Fruit fly (Drosophila melanogaster) whole organism, embryonic: Measurements from ENCODE around the gene CG7156.
A peak's percentile ranks its signal among the peaks of the same experiment; 100 is the strongest.

Experiments used
- Antp ChIP-seq: fragments of 200-800 bp; sonication (Bioruptor generic); optimal IDR thresholded peaks from 3 replicates; lab custom pipeline; 2016; ENCODE audit warnings: missing biosample characterization, missing genetic modification characterization
- Bteb2 ChIP-seq: fragments of 200-800 bp; sonication (Bioruptor generic); optimal IDR thresholded peaks from 2 replicates; lab custom pipeline; 2016; ENCODE audit warnings: missing biosample characterization, missing genetic modification characterization
- C15 ChIP-seq: fragments of 200-800 bp; sonication (Bioruptor generic); IDR thresholded peaks from 3 replicates; pipeline ENCODE4 v1.3.6; 2022; ENCODE audit warnings: missing biosample characterization, missing genetic modification characterization
- CG10147 ChIP-seq: fragments of 200-800 bp; sonication (Bioruptor generic); optimal IDR thresholded peaks from 2 replicates; lab custom pipeline; 2019; ENCODE audit warnings: missing biosample characterization, mild to moderate bottlenecking, missing genetic modification characterization, moderate library complexity
- CG10959 ChIP-seq: fragments of 200-800 bp; sonication (Bioruptor generic); IDR thresholded peaks from 2 replicates; pipeline ENCODE4 v1.3.6; 2022; ENCODE audit warnings: missing biosample characterization, missing genetic modification characterization
- CG11504 ChIP-seq: fragments of 200-800 bp; sonication (Bioruptor generic); optimal IDR thresholded peaks from 3 replicates; lab custom pipeline; 2019; ENCODE audit warnings: missing biosample characterization, mild to moderate bottlenecking, missing genetic modification characterization, moderate library complexity
- CG12104 ChIP-seq: fragments of 200-800 bp; sonication (Bioruptor generic); optimal IDR thresholded peaks from 3 replicates; lab custom pipeline; 2016; ENCODE audit warnings: missing biosample characterization, missing genetic modification characterization
- CG12299 ChIP-seq: fragments of 200-800 bp; sonication (Bioruptor generic); optimal IDR thresholded peaks from 2 replicates; lab custom pipeline; 2018; ENCODE audit warnings: missing biosample characterization, mild to moderate bottlenecking, missing genetic modification characterization
- CG12769 ChIP-seq: fragments of 200-800 bp; sonication (Bioruptor generic); optimal IDR thresholded peaks from 2 replicates; lab custom pipeline; 2019; ENCODE audit warnings: missing biosample characterization, mild to moderate bottlenecking, missing genetic modification characterization, moderate library complexity
- CG15696 ChIP-seq: fragments of 200-800 bp; sonication (Bioruptor generic); optimal IDR thresholded peaks from 2 replicates; lab custom pipeline; 2019; ENCODE audit warnings: missing biosample characterization, mild to moderate bottlenecking, missing genetic modification characterization, moderate library complexity
- CG18011 ChIP-seq: fragments of 200-800 bp; sonication (Bioruptor generic); optimal IDR thresholded peaks from 2 replicates; lab custom pipeline; 2017; ENCODE audit warnings: missing biosample characterization, missing genetic modification characterization, mild to moderate bottlenecking, moderate library complexity, missing genotype
- CG18619 ChIP-seq: fragments of 200-800 bp; sonication (Bioruptor generic); optimal IDR thresholded peaks from 3 replicates; lab custom pipeline; 2017; ENCODE audit warnings: missing biosample characterization, mild to moderate bottlenecking, missing genetic modification characterization
- CG2116 ChIP-seq: fragments of 200-800 bp; sonication (Bioruptor generic); optimal IDR thresholded peaks from 3 replicates; lab custom pipeline; 2018; ENCODE audit warnings: missing biosample characterization, mild to moderate bottlenecking, missing genetic modification characterization
- CG2875 ChIP-seq: fragments of 200-800 bp; sonication (Bioruptor generic); optimal IDR thresholded peaks from 2 replicates; lab custom pipeline; 2017; ENCODE audit warnings: missing biosample characterization, mild to moderate bottlenecking, missing genetic modification characterization, missing genetic modification reagents
- CG33213 ChIP-seq: fragments of 200-800 bp; sonication (Bioruptor generic); optimal IDR thresholded peaks from 3 replicates; lab custom pipeline; 2016; ENCODE audit warnings: missing biosample characterization, missing genetic modification characterization
- CG34376 ChIP-seq: fragments of 200-800 bp; sonication (Bioruptor generic); optimal IDR thresholded peaks from 2 replicates; lab custom pipeline; 2018; ENCODE audit warnings: missing biosample characterization, mild to moderate bottlenecking, missing genetic modification characterization
- CG4820 ChIP-seq: fragments of 200-800 bp; sonication (Bioruptor generic); optimal IDR thresholded peaks from 3 replicates; lab custom pipeline; 2016; ENCODE audit warnings: missing biosample characterization, missing genetic modification characterization
- CG6854 ChIP-seq: fragments of 200-800 bp; sonication (Bioruptor generic); optimal IDR thresholded peaks from 3 replicates; lab custom pipeline; 2017; ENCODE audit warnings: missing biosample characterization, mild to moderate bottlenecking, missing genetic modification characterization
- CG7987 ChIP-seq: fragments of 200-800 bp; sonication (Bioruptor generic); optimal IDR thresholded peaks from 2 replicates; lab custom pipeline; 2018; ENCODE audit warnings: missing biosample characterization, mild to moderate bottlenecking, missing genetic modification characterization, moderate library complexity
- CG8290 ChIP-seq, 3 experiments: fragments of 200-800 bp; sonication (Bioruptor generic); optimal IDR thresholded peaks; 2 replicates each; lab custom pipeline; 2016 to 2019; ENCODE audit warnings: missing biosample characterization in 3 of 3, missing genetic modification characterization in 3 of 3, mild to moderate bottlenecking in 2 of 3, moderate library complexity in 1 of 3
- CG8944 ChIP-seq: fragments of 200-800 bp; sonication (Bioruptor generic); optimal IDR thresholded peaks from 3 replicates; lab custom pipeline; 2016; ENCODE audit warnings: missing biosample characterization, missing genetic modification characterization
- CG9437 ChIP-seq: fragments of 200-800 bp; sonication (Bioruptor generic); optimal IDR thresholded peaks from 2 replicates; lab custom pipeline; 2018; ENCODE audit warnings: missing biosample characterization, mild to moderate bottlenecking, missing genetic modification characterization
- CG9609 ChIP-seq: fragments of 200-800 bp; sonication (Bioruptor generic); optimal IDR thresholded peaks from 3 replicates; lab custom pipeline; 2016; ENCODE audit warnings: missing biosample characterization, missing genetic modification characterization
- D19A ChIP-seq: fragments of 200-800 bp; optimal IDR thresholded peaks from 3 replicates; lab custom pipeline; 2019; ENCODE audit warnings: missing biosample characterization, mild to moderate bottlenecking, missing genetic modification characterization, moderate library complexity
- Ets65A ChIP-seq: fragments of 200-800 bp; sonication (Bioruptor generic); peaks from one replicate; lab custom pipeline; 2016; ENCODE audit warnings: missing biosample characterization, missing genetic modification characterization
- Gug ChIP-seq: fragments of 200-800 bp; sonication (Bioruptor generic); IDR thresholded peaks from 4 replicates; pipeline ENCODE4 v1.3.6; 2022; ENCODE audit warnings: missing biosample characterization, missing genetic modification characterization
- HHEX ChIP-seq: fragments of 200-800 bp; sonication (Bioruptor generic); optimal IDR thresholded peaks from 3 replicates; lab custom pipeline; 2017; ENCODE audit warnings: missing biosample characterization, mild to moderate bottlenecking, missing genetic modification characterization, missing genetic modification reagents
- Hey ChIP-seq: fragments of 200-800 bp; sonication (Bioruptor generic); optimal IDR thresholded peaks from 3 replicates; lab custom pipeline; 2018; ENCODE audit warnings: missing biosample characterization, mild to moderate bottlenecking, missing genetic modification characterization
- HmgZ ChIP-seq: fragments of 200-800 bp; sonication (Bioruptor generic); optimal IDR thresholded peaks from 2 replicates; lab custom pipeline; 2018; ENCODE audit warnings: missing biosample characterization, mild to moderate bottlenecking, missing genetic modification characterization
- Med ChIP-seq: fragments of 200-800 bp; sonication (Bioruptor generic); peaks from one replicate; lab custom pipeline; 2016; ENCODE audit warnings: missing biosample characterization, missing genetic modification characterization, mild to moderate bottlenecking, inconsistent platforms, moderate library complexity
- NfI ChIP-seq: fragments of 200-800 bp; sonication (Bioruptor generic); optimal IDR thresholded peaks from 3 replicates; lab custom pipeline; 2018; ENCODE audit warnings: missing biosample characterization, mild to moderate bottlenecking, missing genetic modification characterization, moderate library complexity
- Spps ChIP-seq: fragments of 200-800 bp; sonication (Bioruptor generic); optimal IDR thresholded peaks from 2 replicates; lab custom pipeline; 2018; ENCODE audit warnings: missing biosample characterization, mild to moderate bottlenecking, missing genetic modification characterization
- Sry-β ChIP-seq: fragments of 200-800 bp; sonication (Bioruptor generic); optimal IDR thresholded peaks from 2 replicates; lab custom pipeline; 2018; ENCODE audit warnings: missing biosample characterization, mild to moderate bottlenecking, missing genetic modification characterization, moderate library complexity
- Tbp ChIP-seq: fragments of >200 bp; optimal IDR thresholded peaks from 2 replicates; lab custom pipeline; 2018; ENCODE audit warnings: missing biosample characterization, missing genetic modification characterization
- Trl ChIP-seq, 3 experiments: fragments of >200 bp in 2 of 3; fragments of 200-800 bp in 1 of 3; sonication (Bioruptor generic) in 1 of 3; optimal IDR thresholded peaks; 2 replicates in 1 of 3; 3 replicates in 2 of 3; lab custom pipeline; 2016 to 2017; ENCODE audit warnings: missing biosample characterization in 1 of 3, missing genetic modification characterization in 1 of 3
- abd-A ChIP-seq: fragments of 200-800 bp; sonication (Bioruptor generic); optimal IDR thresholded peaks from 3 replicates; lab custom pipeline; 2019; ENCODE audit warnings: missing biosample characterization, mild to moderate bottlenecking, missing genetic modification characterization, moderate library complexity
- ems ChIP-seq: fragments of 200-800 bp; sonication (Bioruptor generic); optimal IDR thresholded peaks from 3 replicates; lab custom pipeline; 2016; ENCODE audit warnings: missing biosample characterization, missing genetic modification characterization
- fd102C ChIP-seq: fragments of 200-800 bp; sonication (Bioruptor generic); optimal IDR thresholded peaks from 2 replicates; lab custom pipeline; 2018; ENCODE audit warnings: missing biosample characterization, mild to moderate bottlenecking, missing genetic modification characterization, moderate library complexity
- fd64A ChIP-seq: fragments of 200-800 bp; sonication (Bioruptor generic); optimal IDR thresholded peaks from 3 replicates; lab custom pipeline; 2018; ENCODE audit warnings: missing biosample characterization, mild to moderate bottlenecking, missing genetic modification characterization
- her ChIP-seq: fragments of 200-800 bp; sonication (Bioruptor generic); optimal IDR thresholded peaks from 2 replicates; lab custom pipeline; 2016; ENCODE audit warnings: missing biosample characterization, missing genetic modification characterization
- odd ChIP-seq: fragments of 200-800 bp; sonication (Bioruptor generic); optimal IDR thresholded peaks from 2 replicates; lab custom pipeline; 2017; ENCODE audit warnings: missing biosample characterization, mild to moderate bottlenecking, missing genetic modification characterization
- ro ChIP-seq: fragments of 200-800 bp; sonication (Bioruptor generic); IDR thresholded peaks from 2 replicates; pipeline ENCODE4 v1.3.6; 2022; ENCODE audit warnings: missing biosample characterization, missing genetic modification characterization
- sd ChIP-seq: fragments of 200-800 bp; sonication (Bioruptor generic); optimal IDR thresholded peaks from 3 replicates; lab custom pipeline; 2018; ENCODE audit warnings: missing biosample characterization, mild to moderate bottlenecking, missing genetic modification characterization, moderate library complexity
- sima ChIP-seq: fragments of 200-800 bp; sonication (Bioruptor generic); optimal IDR thresholded peaks from 2 replicates; lab custom pipeline; 2016; ENCODE audit warnings: missing biosample characterization, missing genetic modification characterization
- slp2 ChIP-seq: fragments of 200-800 bp; sonication (Bioruptor generic); optimal IDR thresholded peaks from 2 replicates; lab custom pipeline; 2016; ENCODE audit warnings: missing biosample characterization, missing genetic modification characterization
- sqz ChIP-seq: fragments of 200-800 bp; sonication (Bioruptor generic); optimal IDR thresholded peaks from 3 replicates; lab custom pipeline; 2018; ENCODE audit warnings: missing biosample characterization, mild to moderate bottlenecking, missing genetic modification characterization
- wek ChIP-seq: fragments of 200-800 bp; sonication (Bioruptor generic); optimal IDR thresholded peaks from 3 replicates; lab custom pipeline; 2018; ENCODE audit warnings: missing biosample characterization, mild to moderate bottlenecking, missing genetic modification characterization, moderate library complexity
- zen ChIP-seq: fragments of 200-800 bp; sonication (Bioruptor generic); optimal IDR thresholded peaks from 3 replicates; lab custom pipeline; 2018; ENCODE audit warnings: missing biosample characterization, mild to moderate bottlenecking, missing genetic modification characterization, moderate library complexity

The CG7156 gene

DNA sequence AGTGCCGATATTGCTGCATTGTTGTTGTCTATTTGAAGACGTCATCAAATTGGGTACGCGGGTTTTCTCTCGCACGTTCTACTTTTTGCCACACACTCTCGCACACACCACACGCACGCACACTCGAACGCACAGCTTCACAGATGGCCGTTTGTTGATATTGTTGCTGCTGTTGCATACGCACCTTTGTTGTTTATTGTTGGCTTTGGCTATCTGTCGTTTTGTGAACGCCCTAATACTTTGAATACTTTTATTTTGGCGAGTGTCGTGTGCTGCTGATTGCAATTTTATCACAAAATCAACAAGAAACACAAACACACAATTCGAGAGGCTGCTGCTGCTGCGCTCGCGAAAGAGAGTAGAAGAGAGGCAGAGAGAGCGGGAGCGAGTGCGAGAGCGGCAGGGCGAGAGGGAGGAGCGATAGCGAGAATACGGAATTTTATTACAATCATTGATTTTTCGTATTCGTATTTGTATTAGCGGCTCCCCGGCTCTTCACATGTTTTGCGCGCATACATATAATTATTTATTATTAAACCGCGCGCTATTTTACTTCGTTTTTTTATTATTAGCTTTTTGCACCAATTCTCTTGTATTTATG is 43.3 kb downstream of the CG7156 start (continued):
- TF ChIP-seq zen (peak; percentile 47), CG11504 (peak; percentile 26), CG18011 (no peak), D19A (tag; lab: Kevin White, UChicago) (peak; percentile 20), CG15696 (tag; lab: Kevin White, UChicago) (peak; percentile 57), Hey (tag; lab: Kevin White, UChicago) (peak; percentile 47), CG10959 (GFP tag; lab: Robert Waterston, UW) (no peak), CG6854 (GFP tag; lab: Kevin White, UChicago) (peak; percentile 28), abd-A (tag; lab: Kevin White, UChicago) (peak; percentile 4), ems (GFP tag; lab: Kevin White, UChicago) (peak; percentile 53), sqz (GFP tag; lab: Kevin White, UChicago) (peak; percentile 58), ro (GFP tag; lab: Robert Waterston, UW) (no peak), Tbp (GFP tag; lab: Kevin White, UChicago) (no peak), CG2875 (peak; percentile 56), HHEX (peak; percentile 7), CG12299 (tag; lab: Kevin White, UChicago) (peak; percentile 64), slp2 (peak; percentile 30), fd64A (GFP tag; lab: Kevin White, UChicago) (peak; percentile 58), Spps (tag; lab: Kevin White, UChicago) (peak; percentile 30), Bteb2 (GFP tag; lab: Kevin White, UChicago) (peak; percentile 1), her (GFP tag; lab: Kevin White, UChicago) (peak; percentile 18), CG34376 (GFP tag; lab: Kevin White, UChicago) (peak; percentile 30), CG18619 (GFP tag; lab: Kevin White, UChicago) (peak; percentile 6), CG12104 (GFP tag; lab: Kevin White, UChicago) (peak; percentile 22), sima (peak; percentile 16), sd (tag; lab: Kevin White, UChicago) (peak; percentile 81), fd102C (peak; percentile 64), odd (GFP tag; lab: Kevin White, UChicago) (peak; percentile 22), NfI (peak; percentile 28), CG33213 (GFP tag; lab: Kevin White, UChicago) (peak; percentile 46), wek (GFP tag; lab: Kevin White, UChicago) (peak; percentile 82), CG7987 (GFP tag; lab: Kevin White, UChicago) (peak; percentile 76), CG2116 (GFP tag; lab: Kevin White, UChicago) (peak; percentile 47), CG4820 (GFP tag; lab: Kevin White, UChicago) (peak; percentile 10)

DNA sequence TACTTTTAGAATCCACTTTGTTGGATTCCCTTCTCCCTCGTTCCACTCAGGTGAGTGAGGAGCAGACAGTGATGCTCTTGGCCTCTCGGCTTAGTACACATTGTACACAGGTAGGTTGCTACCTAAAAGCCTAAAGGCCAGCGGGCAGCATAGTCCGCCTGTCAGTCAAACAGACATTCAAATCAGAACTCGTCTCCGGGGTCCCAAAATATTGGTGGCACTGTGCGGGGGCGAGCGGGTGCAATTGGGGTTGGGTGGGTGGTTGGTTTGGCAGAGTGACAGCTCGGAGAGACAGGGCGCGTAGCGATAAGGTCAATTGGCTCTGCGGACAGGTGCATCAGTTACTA is 44.2 kb downstream of the CG7156 start:
- no peak for TF ChIP-seq CG10147
- TF ChIP-seq HmgZ (tag; lab: Kevin White, UChicago): peak; percentile 4
- peak; percentile 65 for TF ChIP-seq CG12769
- peak; percentile 64 for TF ChIP-seq CG9437 (GFP tag; lab: Kevin White, UChicago)
- TF ChIP-seq CG8290 (GFP tag; optimal IDR thresholded peaks at IDR 0.05; lab: Kevin White, UChicago): no peak
- peak in 1 of 2 experiments; percentile 44 for TF ChIP-seq CG8290 (tag; optimal IDR thresholded peaks at IDR 0.05; lab: Kevin White, UChicago)
- peak; percentile 55 for TF ChIP-seq Sry-β (GFP tag; lab: Kevin White, UChicago)
- TF ChIP-seq Gug (GFP tag; lab: Robert Waterston, UW): peak; percentile 44; the same call in 3 of the 4 replicates
- peak in 1 of 2 experiments; percentile 18 for TF ChIP-seq Trl (optimal IDR thresholded peaks at IDR 0.05; lab: Kevin White, UChicago)
- no peak for TF ChIP-seq Trl (GFP tag; optimal IDR thresholded peaks at IDR 0.05; lab: Kevin White, UChicago)
- no peak for TF ChIP-seq CG8944 (GFP tag; lab: Kevin White, UChicago)
- TF ChIP-seq CG7987 (GFP tag; lab: Kevin White, UChicago): no peak
- peak; percentile 19 for TF ChIP-seq Ets65A (GFP tag; lab: Kevin White, UChicago)
- TF ChIP-seq Med (GFP tag; lab: Kevin White, UChicago): peak; percentile 48
- no peak for TF ChIP-seq C15
- TF ChIP-seq CG9609 (GFP tag; lab: Kevin White, UChicago): no peak
- no peak for TF ChIP-seq Antp (GFP tag; lab: Kevin White, UChicago)
